Worm (Caenorhabditis elegans) whole organism, mixed stage, embryonic: Measurements from ENCODE around the gene F08F3.4.

Experiments used
- M03D4.4 ChIP-seq: sonication (generic microtip); optimal IDR thresholded peaks from 2 replicates; lab custom pipeline; 2017; ENCODE audit warnings: mild to moderate bottlenecking, missing genetic modification characterization, missing compliant biosample characterization
- ceh-39 ChIP-seq: fragments of 150-350 bp; optimal IDR thresholded peaks from 2 replicates; lab custom pipeline; 2014; ENCODE audit warnings: missing biosample characterization, missing genetic modification characterization
- ces-1 ChIP-seq: fragments of 150-350 bp; optimal IDR thresholded peaks from 2 replicates; lab custom pipeline; 2014; ENCODE audit warnings: missing biosample characterization, missing genetic modification reagents, missing genetic modification characterization
- ham-2 ChIP-seq: fragments of 200-800 bp; sonication (Bioruptor generic); optimal IDR thresholded peaks from 2 replicates; lab custom pipeline; 2018; ENCODE audit warnings: mild to moderate bottlenecking, missing genetic modification characterization, missing compliant biosample characterization
- lsy-2 ChIP-seq: fragments of 150-350 bp; optimal IDR thresholded peaks from 2 replicates; lab custom pipeline; 2014; ENCODE audit warnings: missing biosample characterization, missing genetic modification characterization
- nhr-12 ChIP-seq: fragments of 150-350 bp; optimal IDR thresholded peaks from 2 replicates; lab custom pipeline; 2014; ENCODE audit warnings: missing biosample characterization, missing genetic modification characterization
- nhr-28 ChIP-seq: fragments of 150-350 bp; optimal IDR thresholded peaks from 2 replicates; lab custom pipeline; 2014; ENCODE audit warnings: missing biosample characterization, missing genetic modification characterization
- pha-4 ChIP-seq: fragments of 150-350 bp; optimal IDR thresholded peaks from 2 replicates; lab custom pipeline; 2018; ENCODE audit warnings: missing biosample characterization, missing genetic modification reagents, missing genetic modification characterization
- snpc-4 ChIP-seq: fragments of 150-350 bp; optimal IDR thresholded peaks from 2 replicates; lab custom pipeline; 2014; ENCODE audit warnings: missing biosample characterization, missing genetic modification characterization
- tbx-8 ChIP-seq: fragments of 200-800 bp; sonication (Bioruptor generic); optimal IDR thresholded peaks from 2 replicates; lab custom pipeline; 2018; ENCODE audit warnings: mild to moderate bottlenecking, missing genetic modification characterization, moderate library complexity, missing compliant biosample characterization
- unc-120 ChIP-seq: sonication (generic microtip); optimal IDR thresholded peaks from 2 replicates; lab custom pipeline; 2017; ENCODE audit warnings: missing genetic modification characterization, missing compliant biosample characterization; ENCODE audit not compliant: poor library complexity, severe bottlenecking
- unc-62 ChIP-seq: fragments of 150-350 bp; optimal IDR thresholded peaks from 2 replicates; lab custom pipeline; 2014; ENCODE audit warnings: missing biosample characterization, missing genetic modification reagents, missing genetic modification characterization
- ztf-11 ChIP-seq: fragments of 150-350 bp; optimal IDR thresholded peaks from 2 replicates; lab custom pipeline; 2014; ENCODE audit warnings: missing biosample characterization, missing genetic modification characterization

DNA sequence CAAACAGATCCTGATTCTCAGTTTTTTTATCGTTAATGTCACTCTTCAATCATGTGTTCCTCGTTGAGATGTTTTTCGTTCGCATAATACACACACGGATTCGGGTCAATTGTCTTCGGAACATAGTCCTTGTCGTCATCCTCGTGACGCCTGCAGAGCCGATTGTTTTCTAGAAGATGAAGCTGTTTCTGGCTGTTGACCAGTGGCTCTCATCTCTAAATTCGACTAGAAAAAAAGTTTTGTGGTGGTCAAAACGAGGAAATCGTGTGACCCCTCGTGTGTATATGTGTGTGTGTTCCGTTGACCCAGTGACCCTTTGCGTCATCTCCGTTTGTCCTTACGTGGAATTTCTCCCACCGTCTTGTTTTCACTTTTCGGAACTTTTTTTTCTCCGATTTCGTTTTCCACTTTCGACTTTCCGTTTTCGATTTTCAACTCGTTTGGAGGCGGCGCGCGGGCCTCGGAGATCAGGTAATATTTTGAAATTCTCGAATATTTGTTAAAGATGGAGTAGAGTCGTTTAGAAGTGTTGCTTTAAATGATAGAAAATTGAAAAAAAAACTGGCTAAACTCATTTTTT lies 24.8 kb upstream of the F08F3.4 start, which contains the start of gene C35A11.2:
- TF ChIP-seq M03D4.4 (tag; lab: Kevin White, UChicago) (no peak), pha-4 (tag; lab: Kevin White, UChicago) (no peak), ham-2 (GFP tag; lab: Kevin White, UChicago) (no peak), unc-120 (tag; lab: Kevin White, UChicago) (no peak), lsy-2 (tag; lab: Kevin White, UChicago) (no peak), nhr-28 (tag; lab: Kevin White, UChicago) (no peak), ces-1 (GFP tag; lab: Kevin White, UChicago) (no peak), ceh-39 (tag; lab: Kevin White, UChicago) (no peak), nhr-12 (tag; lab: Kevin White, UChicago) (no peak), snpc-4 (tag; lab: Kevin White, UChicago) (no peak), ztf-11 (tag; lab: Kevin White, UChicago) (no peak), tbx-8 (GFP tag; lab: Kevin White, UChicago) (no peak), unc-62 (GFP tag; lab: Kevin White, UChicago) (no peak)
